Worm (Caenorhabditis elegans) whole organism, L4/young adult: ENCODE results near the gene sir-2.3.

Experiments
- W03F9.2 ChIP-seq: fragments of 150-350 bp; optimal IDR thresholded peaks from 2 replicates; lab custom pipeline; 2014; ENCODE audit warnings: missing biosample characterization, missing genetic modification characterization
- him-1 ChIP-seq: sonication (generic microtip); optimal IDR thresholded peaks from 2 replicates; lab custom pipeline; 2016; ENCODE audit warnings: missing genotype, missing genetic modification reagents, missing genetic modification characterization, missing compliant biosample characterization

- no peak for TF ChIP-seq W03F9.2 (tag; lab: Kevin White, UChicago)
- no peak for TF ChIP-seq him-1 (tag; lab: Kevin White, UChicago)
Measured at ce11 chrX:13350123-13350798, 18.8 kb downstream of the sir-2.3 start.
